Fruit fly (Drosophila melanogaster) whole organism, embryonic: ENCODE data around the gene fusl.

Experiments used
- ATbp ChIP-seq: fragments of 200-800 bp; sonication (Bioruptor generic); optimal IDR thresholded peaks from 2 replicates; lab custom pipeline; 2017; ENCODE audit warnings: missing biosample characterization, mild to moderate bottlenecking, missing genetic modification characterization, missing genetic modification reagents
- Aef1 ChIP-seq: fragments of 200-800 bp; sonication (Bioruptor generic); IDR thresholded peaks from 3 replicates; pipeline ENCODE4 v1.3.6; 2022; ENCODE audit warnings: missing biosample characterization, missing genetic modification characterization
- CG10979 ChIP-seq: fragments of 200-800 bp; sonication (Bioruptor generic); optimal IDR thresholded peaks from 2 replicates; lab custom pipeline; 2018; ENCODE audit warnings: missing biosample characterization, mild to moderate bottlenecking, missing genetic modification characterization, moderate library complexity
- CG11085 ChIP-seq: fragments of 200-800 bp; sonication (Bioruptor generic); IDR thresholded peaks from 2 replicates; pipeline ENCODE4 v1.3.6; 2022; ENCODE audit warnings: missing biosample characterization, missing genetic modification characterization
- CG1233 ChIP-seq: fragments of 200-800 bp; sonication (Bioruptor generic); optimal IDR thresholded peaks from 4 replicates; lab custom pipeline; 2018; ENCODE audit warnings: missing biosample characterization, mild to moderate bottlenecking, missing genetic modification characterization
- CG12744 ChIP-seq: fragments of 200-800 bp; sonication (Bioruptor generic); optimal IDR thresholded peaks from 2 replicates; lab custom pipeline; 2016; ENCODE audit warnings: missing biosample characterization, missing genetic modification characterization
- CG13424 ChIP-seq: fragments of 200-800 bp; sonication (Bioruptor generic); optimal IDR thresholded peaks from 2 replicates; lab custom pipeline; 2019; ENCODE audit warnings: missing biosample characterization, mild to moderate bottlenecking, missing genetic modification characterization, moderate library complexity
- CG15601 ChIP-seq: fragments of 200-800 bp; sonication (Bioruptor generic); optimal IDR thresholded peaks from 3 replicates; lab custom pipeline; 2019; ENCODE audit warnings: missing biosample characterization, mild to moderate bottlenecking, missing genetic modification characterization, moderate library complexity
- CG1603 ChIP-seq: fragments of 200-800 bp; sonication (Bioruptor generic); optimal IDR thresholded peaks from 2 replicates; lab custom pipeline; 2019; ENCODE audit warnings: missing biosample characterization, mild to moderate bottlenecking, missing genetic modification characterization, moderate library complexity
- CG16813 ChIP-seq: fragments of 200-800 bp; sonication (Bioruptor generic); IDR thresholded peaks from 3 replicates; pipeline ENCODE4 v1.3.6; 2022; ENCODE audit warnings: missing biosample characterization, missing genetic modification characterization; ENCODE audit not compliant: partially characterized antibody
- CG17361 ChIP-seq: fragments of 200-800 bp; sonication (Bioruptor generic); IDR thresholded peaks from 3 replicates; pipeline ENCODE4 v1.3.6; 2022; ENCODE audit warnings: missing biosample characterization, missing genetic modification characterization
- CG18764 ChIP-seq: fragments of 200-800 bp; sonication (Bioruptor generic); optimal IDR thresholded peaks from 3 replicates; lab custom pipeline; 2016; ENCODE audit warnings: missing biosample characterization, missing genetic modification characterization
- CG2129 ChIP-seq: fragments of 200-800 bp; sonication (Bioruptor generic); IDR thresholded peaks from 2 replicates; pipeline ENCODE4 v1.3.6; 2022; ENCODE audit warnings: missing biosample characterization, missing genetic modification characterization; ENCODE audit not compliant: partially characterized antibody
- CG4360 ChIP-seq: fragments of 200-800 bp; sonication (Bioruptor generic); IDR thresholded peaks from 2 replicates; pipeline ENCODE4 v1.3.6; 2022; ENCODE audit warnings: missing biosample characterization, missing genetic modification characterization
- CG5953 ChIP-seq: fragments of 200-800 bp; sonication (Bioruptor generic); IDR thresholded peaks from 2 replicates; pipeline ENCODE4 v1.3.6; 2022; ENCODE audit warnings: missing biosample characterization, missing genetic modification characterization
- CG6654 ChIP-seq: fragments of 200-800 bp; sonication (Bioruptor generic); optimal IDR thresholded peaks from 2 replicates; lab custom pipeline; 2017; ENCODE audit warnings: missing biosample characterization, mild to moderate bottlenecking, missing genetic modification characterization
- CG7987 ChIP-seq: fragments of 200-800 bp; sonication (Bioruptor generic); optimal IDR thresholded peaks from 2 replicates; lab custom pipeline; 2018; ENCODE audit warnings: missing biosample characterization, mild to moderate bottlenecking, missing genetic modification characterization, moderate library complexity
- CG9727 ChIP-seq: fragments of 200-800 bp; sonication (Bioruptor generic); optimal IDR thresholded peaks from 3 replicates; lab custom pipeline; 2017; ENCODE audit warnings: missing biosample characterization, mild to moderate bottlenecking, missing genetic modification characterization
- CG9797 ChIP-seq: fragments of 200-800 bp; sonication (Bioruptor generic); optimal IDR thresholded peaks from 3 replicates; lab custom pipeline; 2018; ENCODE audit warnings: missing biosample characterization, mild to moderate bottlenecking, missing genetic modification characterization
- CG9932 ChIP-seq: fragments of 200-800 bp; sonication (Bioruptor generic); IDR thresholded peaks from 2 replicates; pipeline ENCODE4 v1.3.6; 2022; ENCODE audit warnings: missing biosample characterization, missing genetic modification characterization
- Dek ChIP-seq: fragments of 200-800 bp; sonication (Bioruptor generic); optimal IDR thresholded peaks from 3 replicates; lab custom pipeline; 2019; ENCODE audit warnings: missing biosample characterization, mild to moderate bottlenecking, missing genetic modification characterization, moderate library complexity
- Dfd ChIP-seq, 2 experiments: fragments of >200 bp; optimal IDR thresholded peaks; 2 replicates each; lab custom pipeline; 2017; ENCODE audit warnings: missing biosample characterization in 2 of 2, missing genetic modification characterization in 2 of 2
- Drgx ChIP-seq: fragments of 200-800 bp; sonication (Bioruptor generic); IDR thresholded peaks from 2 replicates; pipeline ENCODE4 v1.3.6; 2022; ENCODE audit warnings: missing biosample characterization, missing genetic modification characterization
- H15 ChIP-seq: fragments of 200-800 bp; sonication (Bioruptor generic); IDR thresholded peaks from 3 replicates; pipeline ENCODE4 v1.3.6; 2022; ENCODE audit warnings: missing biosample characterization, missing genetic modification characterization
- HLH54F ChIP-seq: fragments of 200-800 bp; sonication (Bioruptor generic); optimal IDR thresholded peaks from 3 replicates; lab custom pipeline; 2016; ENCODE audit warnings: missing biosample characterization, missing genetic modification characterization
- HLHmδ ChIP-seq: fragments of 200-800 bp; sonication (Bioruptor generic); optimal IDR thresholded peaks from 2 replicates; lab custom pipeline; 2018; ENCODE audit warnings: missing biosample characterization, mild to moderate bottlenecking, missing genetic modification characterization, moderate library complexity
- Mrtf ChIP-seq: fragments of 200-800 bp; sonication (Bioruptor generic); IDR thresholded peaks from 3 replicates; pipeline ENCODE4 v1.3.6; 2022; ENCODE audit warnings: missing biosample characterization, missing genetic modification characterization
- Myb ChIP-seq: fragments of 200-800 bp; sonication (Bioruptor generic); optimal IDR thresholded peaks from 2 replicates; lab custom pipeline; 2016; ENCODE audit warnings: missing biosample characterization, missing genetic modification characterization
- Scr ChIP-seq: fragments of 200-800 bp; sonication (Bioruptor generic); IDR thresholded peaks from 2 replicates; pipeline ENCODE4 v1.3.6; 2022; ENCODE audit warnings: missing biosample characterization, missing genetic modification characterization; ENCODE audit not compliant: partially characterized antibody
- Spps ChIP-seq: fragments of 200-800 bp; sonication (Bioruptor generic); optimal IDR thresholded peaks from 2 replicates; lab custom pipeline; 2018; ENCODE audit warnings: missing biosample characterization, mild to moderate bottlenecking, missing genetic modification characterization
- al ChIP-seq: fragments of 200-800 bp; sonication (Bioruptor generic); IDR thresholded peaks from 2 replicates; pipeline ENCODE4 v1.3.6; 2022; ENCODE audit warnings: missing biosample characterization, missing genetic modification characterization
- bowl ChIP-seq: fragments of 200-800 bp; sonication (Bioruptor generic); IDR thresholded peaks from 2 replicates; pipeline ENCODE4 v1.3.6; 2022; ENCODE audit warnings: missing biosample characterization, missing genetic modification characterization
- dan ChIP-seq: fragments of 200-800 bp; sonication (Bioruptor generic); IDR thresholded peaks from 2 replicates; pipeline ENCODE4 v1.3.6; 2022; ENCODE audit warnings: missing biosample characterization, missing genetic modification characterization
- dm ChIP-seq: fragments of 200-800 bp; sonication (Bioruptor generic); optimal IDR thresholded peaks from 3 replicates; lab custom pipeline; 2016; ENCODE audit warnings: missing biosample characterization, missing genetic modification characterization
- esg ChIP-seq: fragments of 200-800 bp; sonication (Bioruptor generic); conservative IDR thresholded peaks from 2 replicates; pipeline ENCODE4 v1.3.6; 2022; ENCODE audit warnings: missing biosample characterization, missing genetic modification characterization
- eyg ChIP-seq: fragments of 200-800 bp; sonication (Bioruptor generic); optimal IDR thresholded peaks from 3 replicates; lab custom pipeline; 2016; ENCODE audit warnings: missing biosample characterization, missing genetic modification characterization
- fd3F ChIP-seq: fragments of 200-800 bp; sonication (Bioruptor generic); optimal IDR thresholded peaks from 2 replicates; lab custom pipeline; 2018; ENCODE audit warnings: missing biosample characterization, mild to moderate bottlenecking, missing genetic modification characterization, moderate library complexity
- nerfin-2 ChIP-seq: fragments of 200-800 bp; sonication (Bioruptor generic); IDR thresholded peaks from 2 replicates; pipeline ENCODE4 v1.3.6; 2022; ENCODE audit warnings: missing biosample characterization, missing genetic modification characterization; ENCODE audit not compliant: partially characterized antibody
- repo ChIP-seq: fragments of 200-800 bp; sonication (Bioruptor generic); optimal IDR thresholded peaks from 2 replicates; lab custom pipeline; 2016; ENCODE audit warnings: missing biosample characterization, missing genetic modification characterization
- run ChIP-seq: fragments of 200-800 bp; sonication (Bioruptor generic); optimal IDR thresholded peaks from 3 replicates; lab custom pipeline; 2018; ENCODE audit warnings: missing biosample characterization, mild to moderate bottlenecking, missing genetic modification characterization
- sens ChIP-seq: fragments of 200-800 bp; sonication (Bioruptor generic); peaks from one replicate; lab custom pipeline; 2016; ENCODE audit warnings: missing biosample characterization, missing genetic modification characterization
- sens-2 ChIP-seq: fragments of 200-800 bp; sonication (Bioruptor generic); IDR thresholded peaks from 2 replicates; pipeline ENCODE4 v1.3.6; 2022; ENCODE audit warnings: missing biosample characterization, missing genetic modification characterization
- sob ChIP-seq: fragments of 200-800 bp; sonication (Bioruptor generic); IDR thresholded peaks from 2 replicates; pipeline ENCODE4 v1.3.6; 2022; ENCODE audit warnings: missing biosample characterization, missing genetic modification characterization
- sqz ChIP-seq: fragments of 200-800 bp; sonication (Bioruptor generic); optimal IDR thresholded peaks from 3 replicates; lab custom pipeline; 2018; ENCODE audit warnings: missing biosample characterization, mild to moderate bottlenecking, missing genetic modification characterization
- sug ChIP-seq: fragments of 200-800 bp; optimal IDR thresholded peaks from 2 replicates; lab custom pipeline; 2019; ENCODE audit warnings: missing biosample characterization, mild to moderate bottlenecking, missing genetic modification characterization, moderate library complexity
- tio ChIP-seq: fragments of 200-800 bp; sonication (Bioruptor generic); optimal IDR thresholded peaks from 2 replicates; lab custom pipeline; 2017; ENCODE audit warnings: missing biosample characterization, missing genetic modification characterization, inconsistent platforms
- unc-4 ChIP-seq: fragments of 200-800 bp; sonication (Bioruptor generic); IDR thresholded peaks from 2 replicates; pipeline ENCODE4 v1.3.6; 2022; ENCODE audit warnings: missing biosample characterization, missing genetic modification characterization; ENCODE audit not compliant: partially characterized antibody
- z ChIP-seq: fragments of 200-800 bp; sonication (Bioruptor generic); IDR thresholded peaks from 3 replicates; pipeline ENCODE4 v1.3.6; 2022; ENCODE audit warnings: missing biosample characterization, missing genetic modification characterization
- zf30C ChIP-seq: fragments of 200-800 bp; sonication (Bioruptor generic); optimal IDR thresholded peaks from 3 replicates; lab custom pipeline; 2018; ENCODE audit warnings: missing biosample characterization, mild to moderate bottlenecking, missing genetic modification characterization

fusl gene

dm6 chr2L:5299628-5299986, 38.3 kb downstream of the fusl start (continued):
- TF ChIP-seq CG11085 (GFP tag; lab: Robert Waterston, UW) (no peak), eyg (GFP tag; lab: Kevin White, UChicago) (no peak), sens (peak; percentile 20), Aef1 (GFP tag; lab: Robert Waterston, UW) (no peak), CG12744 (GFP tag; lab: Kevin White, UChicago) (no peak), CG5953 (GFP tag; lab: Robert Waterston, UW) (no peak), bowl (0 out of 2 replicates have a peak, but pooled peaks have one; percentile 1), Scr (GFP tag; lab: Robert Waterston, UW) (no peak), sqz (GFP tag; lab: Kevin White, UChicago) (no peak), CG10979 (tag; lab: Kevin White, UChicago) (no peak), fd3F (GFP tag; lab: Kevin White, UChicago) (no peak), Dfd (GFP tag; optimal IDR thresholded peaks at IDR 0.05; lab: Kevin White, UChicago) (no peak), CG17361 (0 out of 3 replicates have a peak, but pooled peaks have one; percentile 2), unc-4 (GFP tag; lab: Robert Waterston, UW) (no peak), CG9727 (no peak), repo (GFP tag; lab: Kevin White, UChicago) (no peak)

DNA sequence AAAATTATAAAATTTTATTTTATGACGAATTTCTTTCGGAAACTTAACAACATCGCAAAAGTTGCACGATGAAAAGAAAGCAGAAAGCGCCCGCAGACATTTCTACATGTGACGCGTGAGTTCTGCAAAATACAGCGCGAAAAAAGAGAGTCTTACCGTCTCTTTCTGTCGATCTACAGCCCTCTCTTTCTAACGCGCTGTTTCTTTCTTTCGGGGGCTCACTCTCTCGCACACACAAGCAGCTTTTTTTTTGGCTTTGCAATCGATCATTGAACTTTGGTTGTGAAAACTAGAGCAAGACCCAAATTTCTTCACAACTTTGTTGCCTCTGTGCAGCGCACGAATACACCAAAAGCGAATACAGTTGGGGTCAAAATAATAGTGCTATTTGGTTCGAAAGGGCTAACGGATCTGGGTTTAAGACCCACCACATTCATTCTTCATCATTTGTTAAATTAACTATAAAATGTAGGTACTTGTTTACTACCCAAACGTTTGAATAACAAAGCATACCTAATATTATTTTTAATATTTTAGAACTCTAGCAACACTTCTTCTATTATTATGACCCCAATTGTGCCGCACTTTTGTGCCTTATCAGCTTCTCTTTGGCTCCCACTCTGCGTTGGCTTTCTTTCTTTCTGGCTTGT, 38.8 kb downstream of the fusl start:
- TF ChIP-seq HLH54F: peak; percentile 46
- peak; percentile 88 for TF ChIP-seq run
- no peak for TF ChIP-seq CG16813 (GFP tag; lab: Robert Waterston, UW)
- TF ChIP-seq Myb (GFP tag; lab: Kevin White, UChicago): peak; percentile 15
- peak; percentile 70 for TF ChIP-seq Spps
- TF ChIP-seq CG6654 (GFP tag; lab: Kevin White, UChicago): peak; percentile 56
- no peak for TF ChIP-seq nerfin-2
- peak; percentile 87 for TF ChIP-seq CG15601 (tag; lab: Kevin White, UChicago)
- TF ChIP-seq CG4360: no peak
- peak; percentile 67 for TF ChIP-seq CG1233 (GFP tag; lab: Kevin White, UChicago)
- TF ChIP-seq eyg (GFP tag; lab: Kevin White, UChicago): no peak
- TF ChIP-seq zf30C (GFP tag; lab: Kevin White, UChicago): no peak
- no peak for TF ChIP-seq CG9797 (GFP tag; lab: Kevin White, UChicago)
- peak; percentile 94 for TF ChIP-seq CG13424 (tag; lab: Kevin White, UChicago)
- TF ChIP-seq Drgx (GFP tag; lab: Robert Waterston, UW): peak; percentile 29
- TF ChIP-seq esg (GFP tag; lab: Robert Waterston, UW): peak; percentile 88
- 0 out of 3 replicates have a peak, but pooled peaks have one; percentile 39 for TF ChIP-seq H15 (GFP tag; lab: Robert Waterston, UW)
- TF ChIP-seq Mrtf: no peak; the same call in 2 of the 3 replicates
- no peak for TF ChIP-seq Scr (GFP tag; lab: Robert Waterston, UW)
- peak; percentile 28 for TF ChIP-seq CG18764 (GFP tag; lab: Kevin White, UChicago)
- TF ChIP-seq HLHmδ: no peak
- TF ChIP-seq CG1603: peak; percentile 75
- peak; percentile 71 for TF ChIP-seq sob (GFP tag; lab: Robert Waterston, UW)
- TF ChIP-seq dan (GFP tag; lab: Robert Waterston, UW): no peak
- peak; percentile 76 for TF ChIP-seq tio (GFP tag; lab: Kevin White, UChicago)
- no peak for TF ChIP-seq CG2129 (GFP tag; lab: Robert Waterston, UW)
- TF ChIP-seq CG9932 (GFP tag; lab: Robert Waterston, UW): peak; percentile 66
- peak; percentile 95 for TF ChIP-seq ATbp (GFP tag; lab: Kevin White, UChicago)
- TF ChIP-seq CG7987: peak; percentile 4
- TF ChIP-seq z (GFP tag; lab: Robert Waterston, UW): no peak
- TF ChIP-seq CG10979 (tag; lab: Kevin White, UChicago): peak; percentile 91
- peak; percentile 11 for TF ChIP-seq dm (GFP tag; lab: Kevin White, UChicago)
- TF ChIP-seq sug: peak; percentile 83
- no peak for TF ChIP-seq al
- peak; percentile 82 for TF ChIP-seq Dek (tag; lab: Kevin White, UChicago)
- peak; percentile 75 for TF ChIP-seq sens-2 (GFP tag; lab: Robert Waterston, UW)
